Fruit fly (Drosophila melanogaster): ENCODE data around the gene CG12715.
A peak's percentile ranks its signal among the peaks of the same experiment; 100 is the strongest.

CG12715 gene

dm6 chrX:13088025-13088805 is 33.1 kb upstream of the CG12715 start (continued):
- TF ChIP-seq C15 (GFP tag; IDR thresholded peaks at IDR 0.05) (no peak), Neu2 (GFP tag; optimal IDR thresholded peaks at IDR 0.05; ENCODE audit: borderline replicate concordance) (no peak), Poxn (GFP tag; IDR thresholded peaks at IDR 0.05) (no peak), jing (GFP tag; optimal IDR thresholded peaks at IDR 0.05) (no peak), CG42726 (GFP tag; IDR thresholded peaks at IDR 0.05; ENCODE audit: partially characterized antibody) (no peak), Fer2 (tag; optimal IDR thresholded peaks at IDR 0.05) (no peak), CG16779 (GFP tag; IDR thresholded peaks at IDR 0.05) (no peak), Nf-YA (GFP tag; IDR thresholded peaks at IDR 0.05) (no peak), Hr39 (optimal IDR thresholded peaks at IDR 0.05) (no peak), Camta (GFP tag; optimal IDR thresholded peaks at IDR 0.05) (no peak), Fer1 (GFP tag; optimal IDR thresholded peaks at IDR 0.05) (peak; percentile 5), bcd (GFP tag; optimal IDR thresholded peaks at IDR 0.05) (peak; percentile 27), Vsx1 (GFP tag; optimal IDR thresholded peaks at IDR 0.05) (no peak), chn (GFP tag; optimal IDR thresholded peaks at IDR 0.05) (no peak), sima (GFP tag; optimal IDR thresholded peaks at IDR 0.05) (no peak), maf-S (GFP tag; optimal IDR thresholded peaks at IDR 0.05) (no peak), CG7357 (GFP tag; IDR thresholded peaks at IDR 0.05) (no peak), gem (tag; optimal IDR thresholded peaks at IDR 0.05) (peak; percentile 62), Six4 (GFP tag; optimal IDR thresholded peaks at IDR 0.05) (no peak), HLH54F (GFP tag; optimal IDR thresholded peaks at IDR 0.05) (no peak), bsh (GFP tag; optimal IDR thresholded peaks at IDR 0.05) (peak in 1 of 2 experiments; percentile 14), CG15696 (tag; optimal IDR thresholded peaks at IDR 0.05) (peak; percentile 1), CG7745 (tag; optimal IDR thresholded peaks at IDR 0.05) (no peak), hbn (GFP tag; IDR thresholded peaks at IDR 0.05; ENCODE audit: partially characterized antibody) (no peak), CkIIα-i1 (GFP tag; IDR thresholded peaks at IDR 0.05) (no peak), CG10462 (GFP tag; optimal IDR thresholded peaks at IDR 0.05) (no peak), so (GFP tag; IDR thresholded peaks at IDR 0.05) (no peak), CG1233 (GFP tag; optimal IDR thresholded peaks at IDR 0.05) (no peak), CG33213 (GFP tag; optimal IDR thresholded peaks at IDR 0.05) (no peak), CG18262 (tag; optimal IDR thresholded peaks at IDR 0.05) (peak; percentile 50), CG11247 (GFP tag; IDR thresholded peaks at IDR 0.05) (no peak), CG10565 (GFP tag; optimal IDR thresholded peaks at IDR 0.05) (no peak), sisA (GFP tag; IDR thresholded peaks at IDR 0.05) (peak; percentile 32; the same call in 1 of the 2 replicates), Rx (GFP tag; IDR thresholded peaks at IDR 0.05) (no peak), B-H2 (GFP tag; optimal IDR thresholded peaks at IDR 0.05) (no peak), Side (GFP tag; optimal IDR thresholded peaks at IDR 0.05) (no peak), Doc2 (GFP tag; IDR thresholded peaks at IDR 0.05) (no peak), CG15479 (GFP tag; optimal IDR thresholded peaks at IDR 0.05) (no peak), Hr51 (GFP tag; optimal IDR thresholded peaks at IDR 0.05) (peak in 1 of 2 experiments; percentile 44), Hand (GFP tag; optimal IDR thresholded peaks at IDR 0.05) (no peak), klu (GFP tag; IDR thresholded peaks at IDR 0.05) (no peak), seq (GFP tag; IDR thresholded peaks at IDR 0.05) (no peak), CG16863 (GFP tag; optimal IDR thresholded peaks at IDR 0.05) (no peak), CG2678 (tag; optimal IDR thresholded peaks at IDR 0.05) (peak; percentile 52), Hmx (GFP tag; optimal IDR thresholded peaks at IDR 0.05) (no peak), CG6765 (GFP tag; optimal IDR thresholded peaks at IDR 0.05) (no peak), nmo (GFP tag; optimal IDR thresholded peaks at IDR 0.05) (peak; percentile 29), CG4707 (GFP tag; optimal IDR thresholded peaks at IDR 0.05) (peak; percentile 24), twi (tag; optimal IDR thresholded peaks at IDR 0.05) (no peak), YL-1 (GFP tag; optimal IDR thresholded peaks at IDR 0.05) (no peak)
